Fruit fly (Drosophila melanogaster): ENCODE results near the gene IRSp53.
"Not testable (repeated sequence)": the region's sequence is repeated elsewhere in the genome, so short reads cannot be mapped to it uniquely, and the experiment has no call there.

The IRSp53 gene

DNA sequence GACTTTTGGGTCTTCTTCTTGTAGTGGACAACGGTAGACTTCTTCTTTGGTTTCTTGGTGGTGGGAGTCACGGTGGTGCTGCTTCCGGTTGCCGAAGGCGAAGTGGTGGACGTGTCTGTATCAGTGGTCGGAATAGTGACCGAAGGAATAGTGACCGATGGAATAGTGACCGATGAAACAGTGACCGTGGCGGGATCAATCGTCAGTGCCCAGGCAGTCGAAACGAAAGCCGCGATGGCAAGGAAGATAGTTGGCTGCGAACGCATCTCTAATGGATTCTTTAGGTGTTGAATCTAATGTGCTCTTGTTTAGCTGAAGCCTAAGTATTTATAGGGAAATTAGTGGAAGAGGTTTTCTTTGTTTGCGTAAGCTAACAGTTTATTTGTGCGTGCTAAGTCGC is 3.8 kb upstream of the IRSp53 start, which contains the start of gene CG32074:
Gene CG32074, minus strand, starts transcription at position 268 of the 400 bp plus-strand sequence.
- not testable (repeated sequence) for TF ChIP-seq CG32264, rgr, tai (GFP tag; optimal IDR thresholded peaks at IDR 0.05)

DNA sequence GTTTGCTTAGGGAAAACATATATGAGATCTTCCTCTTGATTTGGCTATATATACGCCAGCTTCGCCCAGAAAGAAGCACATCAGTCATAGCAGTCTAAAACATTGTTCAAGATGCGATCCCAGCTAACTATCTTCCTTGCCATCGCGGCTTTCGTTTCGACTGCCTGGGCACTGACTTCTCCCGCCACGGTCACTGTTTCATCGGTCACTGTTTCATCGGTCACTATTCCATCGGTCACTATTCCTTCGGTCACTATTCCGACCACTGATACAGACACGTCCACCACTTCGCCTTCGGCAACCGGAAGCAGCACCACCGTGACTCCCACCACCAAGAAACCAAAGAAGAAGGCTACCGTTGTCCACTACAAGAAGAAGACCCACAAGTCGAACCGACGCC is 963 bp upstream of the IRSp53 start, which contains the start of gene CG14143:
Gene CG14143, plus strand, starts transcription at position 102 of the 400 bp plus-strand sequence.
- TF ChIP-seq OdsH, woc, Jra (GFP tag; optimal IDR thresholded peaks at IDR 0.05): not testable (repeated sequence)

DNA sequence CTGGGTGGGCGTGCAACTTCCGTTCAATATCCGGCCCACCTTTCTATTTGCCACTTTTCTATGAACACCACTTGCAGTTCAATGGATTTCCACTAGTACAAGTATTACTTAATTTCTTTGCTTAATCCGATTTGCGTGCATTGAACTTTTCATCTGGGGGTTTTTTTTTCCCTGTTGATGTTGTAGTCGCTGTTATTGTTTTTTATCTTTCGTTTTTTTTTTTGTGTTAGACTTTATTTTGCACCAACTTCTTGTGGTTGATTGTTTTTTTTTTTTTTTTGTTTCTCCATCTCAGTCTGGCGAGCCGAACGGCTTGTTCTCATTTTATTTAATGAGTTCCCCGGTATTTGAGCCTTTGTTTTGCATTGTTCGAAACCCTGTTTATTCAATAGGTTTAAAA is 500 bp downstream of the IRSp53 start:
- TF ChIP-seq lola (GFP tag; optimal IDR thresholded peaks at IDR 0.05), result no peak
- TF ChIP-seq foxo (GFP tag; optimal IDR thresholded peaks at IDR 0.05), result no peak
- TF ChIP-seq CG9705 (GFP tag; optimal IDR thresholded peaks at IDR 0.05), result no peak
- no peak for TF ChIP-seq jim (GFP tag; optimal IDR thresholded peaks at IDR 0.05)
- no peak for TF ChIP-seq Jra (GFP tag; optimal IDR thresholded peaks at IDR 0.05)
- TF ChIP-seq Mio (GFP tag; optimal IDR thresholded peaks at IDR 0.05), result no peak
- TF ChIP-seq dmrt93B (GFP tag; optimal IDR thresholded peaks at IDR 0.05), result no peak
- TF ChIP-seq Sp1 (GFP tag; optimal IDR thresholded peaks at IDR 0.05), result no peak
- no peak for TF ChIP-seq Hnf4 (GFP tag; optimal IDR thresholded peaks at IDR 0.05)
- no peak for TF ChIP-seq Dif (GFP tag; optimal IDR thresholded peaks at IDR 0.05; ENCODE audit: partially characterized antibody)
- TF ChIP-seq Abd-B (GFP tag; optimal IDR thresholded peaks at IDR 0.05), result no peak
- no peak for TF ChIP-seq HLH106 (tag; optimal IDR thresholded peaks at IDR 0.05)
- no peak for TF ChIP-seq GATAd (GFP tag; optimal IDR thresholded peaks at IDR 0.05)
- TF ChIP-seq Hr83 (GFP tag; optimal IDR thresholded peaks at IDR 0.05; ENCODE audit: poor library complexity, severe bottlenecking), result no peak
- no peak for TF ChIP-seq usp (GFP tag; optimal IDR thresholded peaks at IDR 0.05)
- TF ChIP-seq CG32264 (GFP tag; optimal IDR thresholded peaks at IDR 0.05), result no peak
- TF ChIP-seq rgr (GFP tag; optimal IDR thresholded peaks at IDR 0.05), result no peak
- no peak for TF ChIP-seq CrebA (GFP tag; optimal IDR thresholded peaks at IDR 0.05; ENCODE audit: borderline replicate concordance)

DNA sequence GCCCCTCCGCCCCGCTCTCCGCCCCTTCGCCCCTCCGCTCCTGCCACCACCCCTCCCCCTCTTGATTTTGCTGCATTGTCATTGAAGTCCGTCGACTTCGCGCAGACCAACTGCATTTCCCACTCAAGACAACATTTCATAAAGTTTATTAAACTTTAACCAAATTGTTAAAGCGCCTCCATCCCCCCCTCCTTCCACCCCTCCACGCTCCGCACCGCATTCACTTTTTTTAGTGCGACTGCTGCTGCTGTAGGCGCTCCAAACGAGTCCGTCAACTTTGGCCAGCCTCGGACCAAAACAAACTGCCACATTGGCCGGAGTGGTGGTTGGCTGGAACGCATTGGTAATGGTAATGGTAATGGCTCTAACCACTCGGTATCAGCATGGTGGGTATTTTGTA is 3.0 kb downstream of the IRSp53 start:
- TF ChIP-seq Jra (GFP tag; optimal IDR thresholded peaks at IDR 0.05) (no peak), Mio (GFP tag; optimal IDR thresholded peaks at IDR 0.05) (no peak), CG32264 (GFP tag; optimal IDR thresholded peaks at IDR 0.05) (no peak), psq (GFP tag; optimal IDR thresholded peaks at IDR 0.05) (no peak), Dif (GFP tag; optimal IDR thresholded peaks at IDR 0.05; ENCODE audit: partially characterized antibody) (no peak), brk (GFP tag; optimal IDR thresholded peaks at IDR 0.05) (no peak), N (GFP tag; optimal IDR thresholded peaks at IDR 0.05) (no peak), pan (optimal IDR thresholded peaks at IDR 0.05) (no peak), rgr (GFP tag; optimal IDR thresholded peaks at IDR 0.05) (no peak), HLH106 (tag; optimal IDR thresholded peaks at IDR 0.05) (no peak), CrebA (GFP tag; optimal IDR thresholded peaks at IDR 0.05; ENCODE audit: borderline replicate concordance) (no peak), Hr78 (GFP tag; optimal IDR thresholded peaks at IDR 0.05) (no peak), sv (GFP tag; optimal IDR thresholded peaks at IDR 0.05) (no peak), Abd-B (GFP tag; optimal IDR thresholded peaks at IDR 0.05) (no peak)

DNA sequence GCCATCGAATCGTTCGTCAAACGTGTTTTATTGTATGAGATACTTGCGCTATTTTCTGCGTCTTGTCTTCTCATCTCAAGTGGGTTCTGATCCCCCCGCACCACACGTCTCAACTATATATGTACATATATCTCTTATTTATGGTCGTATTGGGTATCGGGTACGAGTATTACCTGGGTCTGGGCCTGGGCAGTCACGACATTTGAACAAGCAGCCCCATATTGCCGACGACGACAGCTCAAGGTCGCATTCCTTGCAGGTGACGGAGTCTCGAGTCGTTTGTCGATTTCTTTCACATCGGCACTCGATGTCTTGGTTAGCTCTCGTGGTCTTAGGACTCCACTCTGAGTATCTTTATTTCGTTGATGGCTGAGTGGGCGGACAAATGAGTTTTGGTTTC is 9.2 kb downstream of the IRSp53 start:
- no peak for TF ChIP-seq sage (GFP tag; optimal IDR thresholded peaks at IDR 0.05)
- no peak for TF ChIP-seq Rel (GFP tag; optimal IDR thresholded peaks at IDR 0.05)
- TF ChIP-seq Rel (tag; optimal IDR thresholded peaks at IDR 0.05), result no peak
- no peak for TF ChIP-seq psq (GFP tag; optimal IDR thresholded peaks at IDR 0.05)
- TF ChIP-seq br (GFP tag; optimal IDR thresholded peaks at IDR 0.05), result no peak
- no peak for TF ChIP-seq ey (GFP tag; optimal IDR thresholded peaks at IDR 0.05)
- no peak for TF ChIP-seq CrebA (GFP tag; optimal IDR thresholded peaks at IDR 0.05; ENCODE audit: borderline replicate concordance)
- TF ChIP-seq Hr78 (GFP tag; optimal IDR thresholded peaks at IDR 0.05), result no peak
- TF ChIP-seq fru (GFP tag; optimal IDR thresholded peaks at IDR 0.05), result no peak
- no peak for TF ChIP-seq brk (GFP tag; optimal IDR thresholded peaks at IDR 0.05)
- TF ChIP-seq CG9705 (GFP tag; optimal IDR thresholded peaks at IDR 0.05), result no peak
- TF ChIP-seq jim (GFP tag; optimal IDR thresholded peaks at IDR 0.05), result no peak

Measured in whole organism, wandering third instar larva.